Fruit fly (Drosophila melanogaster): ENCODE data around the gene CG33795.

- TF ChIP-seq Dll (optimal IDR thresholded peaks at IDR 0.05) (no peak), psq (optimal IDR thresholded peaks at IDR 0.05) (no peak), pan (optimal IDR thresholded peaks at IDR 0.05) (no peak)
These were observed 39.1 kb downstream of the CG33795 start for dm6 chr3L:16132067-16132418.

Measured in whole organism.